Worm (Caenorhabditis elegans): ENCODE data around the gene T10G3.4.

DNA sequence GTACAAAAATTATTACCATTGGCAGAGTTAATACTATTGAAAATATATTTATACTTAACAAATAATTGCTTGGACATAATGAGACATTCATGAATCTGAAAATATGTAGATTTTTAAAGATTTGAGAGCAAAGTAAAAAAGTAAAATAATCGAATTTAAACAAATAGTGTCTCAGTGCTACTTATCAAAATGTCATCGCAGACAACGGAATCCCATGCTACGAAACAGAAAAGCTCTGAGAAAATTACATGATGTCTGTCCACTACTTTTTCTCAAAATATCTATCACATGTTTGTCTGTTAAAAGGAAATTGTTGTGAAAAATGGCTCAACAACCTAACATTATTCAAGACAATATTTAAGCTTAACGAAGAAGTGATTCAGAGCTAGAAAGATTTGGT, at the start of gene T10G3.4:
- no peak for TF ChIP-seq B0019.2 (GFP tag; conservative IDR thresholded peaks at IDR 0.05)
- TF ChIP-seq pha-4 (tag; optimal IDR thresholded peaks at IDR 0.05): no peak
- no peak for TF ChIP-seq unc-62 (GFP tag; optimal IDR thresholded peaks at IDR 0.05)
- TF ChIP-seq F57C9.4 (tag; optimal IDR thresholded peaks at IDR 0.05): no peak
- TF ChIP-seq Y95B8A.8 (GFP tag; IDR thresholded peaks at IDR 0.05): no peak
- no peak for TF ChIP-seq pbrm-1 (GFP tag; IDR thresholded peaks at IDR 0.05)
- TF ChIP-seq ama-1 (optimal IDR thresholded peaks at IDR 0.05): no peak
- TF ChIP-seq ama-1 (GFP tag; optimal IDR thresholded peaks at IDR 0.05): no peak
- no peak for TF ChIP-seq sdz-38 (tag; optimal IDR thresholded peaks at IDR 0.05)
- no peak for TF ChIP-seq lsy-27 (tag; optimal IDR thresholded peaks at IDR 0.05; ENCODE audit: borderline replicate concordance, insufficient read depth)
- TF ChIP-seq attf-6 (GFP tag; IDR thresholded peaks at IDR 0.05): no peak
- no peak for TF ChIP-seq aptf-3 (GFP tag; IDR thresholded peaks at IDR 0.05)
- TF ChIP-seq dox-1 (GFP tag; IDR thresholded peaks at IDR 0.05): no peak
- TF ChIP-seq madf-3 (GFP tag; IDR thresholded peaks at IDR 0.05): no peak

Measured in whole organism, young adult.